Fruit fly (Drosophila melanogaster) whole organism, embryonic: ENCODE measurements around the gene zyd.

Source experiments
- Atf6 ChIP-seq: fragments of 200-800 bp; sonication (Bioruptor generic); IDR thresholded peaks from 2 replicates; pipeline ENCODE4 v1.3.6; 2022; ENCODE audit warnings: missing biosample characterization, missing genetic modification characterization
- Bgb ChIP-seq: fragments of 200-800 bp; sonication (Bioruptor generic); IDR thresholded peaks from 2 replicates; pipeline ENCODE4 v1.3.6; 2022; ENCODE audit warnings: missing biosample characterization, missing genetic modification characterization; ENCODE audit not compliant: partially characterized antibody
- CG10543 ChIP-seq: fragments of 200-800 bp; sonication (Bioruptor generic); optimal IDR thresholded peaks from 3 replicates; lab custom pipeline; 2017; ENCODE audit warnings: missing biosample characterization, mild to moderate bottlenecking, missing genetic modification characterization, moderate library complexity
- CG12104 ChIP-seq: fragments of 200-800 bp; sonication (Bioruptor generic); optimal IDR thresholded peaks from 3 replicates; lab custom pipeline; 2016; ENCODE audit warnings: missing biosample characterization, missing genetic modification characterization
- CG12219 ChIP-seq: fragments of 200-800 bp; sonication (Bioruptor generic); optimal IDR thresholded peaks from 3 replicates; lab custom pipeline; 2018; ENCODE audit warnings: missing biosample characterization, mild to moderate bottlenecking, missing genetic modification characterization
- CG14050 ChIP-seq: fragments of 200-800 bp; sonication (Bioruptor generic); IDR thresholded peaks from 3 replicates; pipeline ENCODE4 v1.3.6; 2022; ENCODE audit warnings: missing biosample characterization, missing genetic modification characterization
- CG14441 ChIP-seq: fragments of 200-800 bp; sonication (Bioruptor generic); IDR thresholded peaks from 2 replicates; pipeline ENCODE4 v1.3.6; 2022; ENCODE audit warnings: missing biosample characterization, missing genetic modification characterization
- CG14860 ChIP-seq: fragments of 200-800 bp; sonication (Bioruptor generic); IDR thresholded peaks from 3 replicates; pipeline ENCODE4 v1.3.6; 2022; ENCODE audit warnings: missing biosample characterization, missing genetic modification characterization; ENCODE audit not compliant: partially characterized antibody
- CG15073 ChIP-seq: fragments of 200-800 bp; sonication (Bioruptor generic); optimal IDR thresholded peaks from 2 replicates; lab custom pipeline; 2016; ENCODE audit warnings: missing biosample characterization, missing genetic modification characterization
- CG17612 ChIP-seq: fragments of 200-800 bp; sonication (Bioruptor generic); IDR thresholded peaks from 2 replicates; pipeline ENCODE4 v1.3.6; 2022; ENCODE audit warnings: missing biosample characterization, missing genetic modification characterization
- CG1832 ChIP-seq: fragments of 200-800 bp; sonication (Bioruptor generic); optimal IDR thresholded peaks from 2 replicates; lab custom pipeline; 2017; ENCODE audit warnings: missing biosample characterization, mild to moderate bottlenecking, missing genetic modification characterization, inconsistent platforms
- CG2129 ChIP-seq: fragments of 200-800 bp; sonication (Bioruptor generic); IDR thresholded peaks from 2 replicates; pipeline ENCODE4 v1.3.6; 2022; ENCODE audit warnings: missing biosample characterization, missing genetic modification characterization; ENCODE audit not compliant: partially characterized antibody
- CG30403 ChIP-seq: fragments of 200-800 bp; sonication (Bioruptor generic); optimal IDR thresholded peaks from 3 replicates; lab custom pipeline; 2016; ENCODE audit warnings: missing biosample characterization, missing genetic modification characterization
- CG32767 ChIP-seq: fragments of 200-800 bp; sonication (Bioruptor generic); IDR thresholded peaks from 2 replicates; pipeline ENCODE4 v1.3.6; 2022; ENCODE audit warnings: missing biosample characterization, missing genetic modification characterization
- CG3726 ChIP-seq: fragments of 200-800 bp; sonication (Bioruptor generic); IDR thresholded peaks from 3 replicates; pipeline ENCODE4, ENCODE4 v1.3.6; 2022; ENCODE audit warnings: missing biosample characterization, missing genetic modification characterization
- CG4328 ChIP-seq: fragments of 200-800 bp; sonication (Bioruptor generic); optimal IDR thresholded peaks from 3 replicates; lab custom pipeline; 2017; ENCODE audit warnings: missing biosample characterization, missing genetic modification reagents, missing genetic modification characterization
- CG7556 ChIP-seq: fragments of 200-800 bp; sonication (Bioruptor generic); optimal IDR thresholded peaks from 2 replicates; lab custom pipeline; 2017; ENCODE audit warnings: missing biosample characterization, mild to moderate bottlenecking, missing genetic modification characterization
- CG7963 ChIP-seq: fragments of 200-800 bp; sonication (Bioruptor generic); IDR thresholded peaks from 3 replicates; pipeline ENCODE4 v1.3.6; 2022; ENCODE audit warnings: missing biosample characterization, missing genetic modification characterization; ENCODE audit not compliant: partially characterized antibody
- CG8281 ChIP-seq: fragments of 200-800 bp; sonication (Bioruptor generic); optimal IDR thresholded peaks from 2 replicates; lab custom pipeline; 2018; ENCODE audit warnings: missing biosample characterization, mild to moderate bottlenecking, missing genetic modification characterization, moderate library complexity
- CG8944 ChIP-seq: fragments of 200-800 bp; sonication (Bioruptor generic); optimal IDR thresholded peaks from 3 replicates; lab custom pipeline; 2016; ENCODE audit warnings: missing biosample characterization, missing genetic modification characterization
- CG9932 ChIP-seq: fragments of 200-800 bp; sonication (Bioruptor generic); IDR thresholded peaks from 2 replicates; pipeline ENCODE4 v1.3.6; 2022; ENCODE audit warnings: missing biosample characterization, missing genetic modification characterization
- Dll ChIP-seq: fragments of 200-800 bp; sonication (Bioruptor generic); IDR thresholded peaks from 4 replicates; pipeline ENCODE4 v1.3.6; 2022; ENCODE audit warnings: missing biosample characterization, missing genetic modification characterization; ENCODE audit not compliant: partially characterized antibody
- HHEX ChIP-seq: fragments of 200-800 bp; sonication (Bioruptor generic); optimal IDR thresholded peaks from 3 replicates; lab custom pipeline; 2017; ENCODE audit warnings: missing biosample characterization, mild to moderate bottlenecking, missing genetic modification characterization, missing genetic modification reagents
- Hand ChIP-seq: fragments of 200-800 bp; sonication (Bioruptor generic); optimal IDR thresholded peaks from 2 replicates; lab custom pipeline; 2017; ENCODE audit warnings: mild to moderate bottlenecking, missing biosample characterization, missing genetic modification reagents, missing genetic modification characterization
- Hey ChIP-seq: fragments of 200-800 bp; sonication (Bioruptor generic); optimal IDR thresholded peaks from 3 replicates; lab custom pipeline; 2018; ENCODE audit warnings: missing biosample characterization, mild to moderate bottlenecking, missing genetic modification characterization
- Hr39 ChIP-seq: fragments of >200 bp; optimal IDR thresholded peaks from 2 replicates; lab custom pipeline; 2017
- Lim3 ChIP-seq: fragments of 200-800 bp; sonication (Bioruptor generic); IDR thresholded peaks from 2 replicates; pipeline ENCODE4 v1.3.6; 2022; ENCODE audit warnings: missing biosample characterization, missing genetic modification characterization
- MBD-R2 ChIP-seq: fragments of 200-800 bp; sonication (Bioruptor generic); IDR thresholded peaks from 2 replicates; pipeline ENCODE4 v1.3.6; 2022; ENCODE audit warnings: missing biosample characterization, missing genetic modification characterization
- Max ChIP-seq: fragments of 200-800 bp; sonication (Bioruptor generic); optimal IDR thresholded peaks from 2 replicates; lab custom pipeline; 2016; ENCODE audit warnings: missing biosample characterization, mild to moderate bottlenecking, missing genetic modification characterization
- Med ChIP-seq: fragments of 200-800 bp; sonication (Bioruptor generic); peaks from one replicate; lab custom pipeline; 2016; ENCODE audit warnings: missing biosample characterization, missing genetic modification characterization, mild to moderate bottlenecking, inconsistent platforms, moderate library complexity
- PHDP ChIP-seq: fragments of 200-800 bp; sonication (Bioruptor generic); optimal IDR thresholded peaks from 3 replicates; lab custom pipeline; 2018; ENCODE audit warnings: missing biosample characterization, mild to moderate bottlenecking, missing genetic modification characterization, moderate library complexity
- Sin3A ChIP-seq: fragments of >200 bp; optimal IDR thresholded peaks from 2 replicates; lab custom pipeline; 2018
- Sry-δ ChIP-seq: fragments of 200-800 bp; sonication (Bioruptor generic); optimal IDR thresholded peaks from 2 replicates; lab custom pipeline; 2016; ENCODE audit warnings: missing biosample characterization, missing genetic modification characterization
- Taf1 ChIP-seq: fragments of 200-800 bp; sonication (Bioruptor generic); IDR thresholded peaks from 2 replicates; pipeline ENCODE4 v1.3.6; 2022; ENCODE audit warnings: missing biosample characterization, missing genetic modification characterization
- ap ChIP-seq: fragments of 200-800 bp; sonication (Bioruptor generic); IDR thresholded peaks from 2 replicates; pipeline ENCODE4 v1.3.6; 2022; ENCODE audit warnings: missing biosample characterization, missing genetic modification characterization
- ato ChIP-seq: fragments of 200-800 bp; sonication (Bioruptor generic); IDR thresholded peaks from 2 replicates; pipeline ENCODE4 v1.3.6; 2022; ENCODE audit warnings: missing biosample characterization, missing genetic modification characterization; ENCODE audit not compliant: partially characterized antibody
- ci ChIP-seq: fragments of 200-800 bp; sonication (Bioruptor generic); IDR thresholded peaks from 3 replicates; pipeline ENCODE4 v1.3.6; 2022; ENCODE audit warnings: missing biosample characterization, missing genetic modification characterization
- croc ChIP-seq: fragments of 200-800 bp; sonication (Bioruptor generic); conservative IDR thresholded peaks from 3 replicates; pipeline ENCODE4 v1.3.6; 2022; ENCODE audit warnings: missing biosample characterization, missing genetic modification characterization
- dan ChIP-seq: fragments of 200-800 bp; sonication (Bioruptor generic); IDR thresholded peaks from 2 replicates; pipeline ENCODE4 v1.3.6; 2022; ENCODE audit warnings: missing biosample characterization, missing genetic modification characterization
- fd64A ChIP-seq: fragments of 200-800 bp; sonication (Bioruptor generic); optimal IDR thresholded peaks from 3 replicates; lab custom pipeline; 2018; ENCODE audit warnings: missing biosample characterization, mild to moderate bottlenecking, missing genetic modification characterization
- gsb-n ChIP-seq: fragments of 200-800 bp; sonication (Bioruptor generic); optimal IDR thresholded peaks from 3 replicates; lab custom pipeline; 2018; ENCODE audit warnings: missing biosample characterization, mild to moderate bottlenecking, missing genetic modification characterization
- ind ChIP-seq: fragments of 200-800 bp; sonication (Bioruptor generic); optimal IDR thresholded peaks from 3 replicates; lab custom pipeline; 2016; ENCODE audit warnings: missing biosample characterization, missing genetic modification characterization
- insv ChIP-seq, 2 experiments: fragments of 200-800 bp; sonication (Bioruptor generic); optimal IDR thresholded peaks; 3 replicates each; lab custom pipeline; 2016 to 2018; ENCODE audit warnings: missing biosample characterization in 2 of 2, missing genetic modification characterization in 2 of 2
- inv ChIP-seq: fragments of 200-800 bp; sonication (Bioruptor generic); IDR thresholded peaks from 2 replicates; pipeline ENCODE4 v1.3.6; 2022; ENCODE audit warnings: missing biosample characterization, missing genetic modification characterization; ENCODE audit not compliant: partially characterized antibody
- kni ChIP-seq: fragments of 200-800 bp; sonication (Bioruptor generic); optimal IDR thresholded peaks from 3 replicates; lab custom pipeline; 2017; ENCODE audit warnings: mild to moderate bottlenecking, missing biosample characterization, missing genetic modification reagents, missing genetic modification characterization
- nmo ChIP-seq: fragments of 200-800 bp; sonication (Bioruptor generic); optimal IDR thresholded peaks from 2 replicates; lab custom pipeline; 2018; ENCODE audit warnings: missing biosample characterization, mild to moderate bottlenecking, missing genetic modification characterization, moderate library complexity
- pfk ChIP-seq: fragments of 200-800 bp; sonication (Bioruptor generic); optimal IDR thresholded peaks from 2 replicates; lab custom pipeline; 2018; ENCODE audit warnings: missing biosample characterization, mild to moderate bottlenecking, missing genetic modification characterization, moderate library complexity
- pum ChIP-seq: fragments of 200-800 bp; sonication (Bioruptor generic); optimal IDR thresholded peaks from 2 replicates; lab custom pipeline; 2016; ENCODE audit warnings: missing biosample characterization, missing genetic modification characterization
- row ChIP-seq: fragments of 200-800 bp; sonication (Bioruptor generic); IDR thresholded peaks from 3 replicates; pipeline ENCODE4 v1.3.6; 2022; ENCODE audit warnings: missing biosample characterization, missing genetic modification characterization
- ttk ChIP-seq: fragments of 200-800 bp; sonication (Bioruptor generic); IDR thresholded peaks from 2 replicates; pipeline ENCODE4 v2.1.2; 2022; ENCODE audit warnings: missing biosample characterization, missing genetic modification characterization
- tup ChIP-seq: fragments of 200-800 bp; sonication (Bioruptor generic); optimal IDR thresholded peaks from 2 replicates; lab custom pipeline; 2016; ENCODE audit warnings: missing biosample characterization, mild to moderate bottlenecking, missing genetic modification characterization, moderate library complexity

The zyd gene

dm6 chrX:23082407-23082905 is 59.8 kb downstream of the zyd start, which contains the start of the genes CG17163 and CG17168 (continued):
- TF ChIP-seq CG10543 = no peak
- TF ChIP-seq tup (GFP tag; lab: Kevin White, UChicago) = no peak
- TF ChIP-seq Bgb = no peak
- no peak for TF ChIP-seq CG14860 (GFP tag; lab: Robert Waterston, UW)
- TF ChIP-seq ttk (GFP tag; lab: Robert Waterston, UW) = no peak
- TF ChIP-seq ci (GFP tag; lab: Robert Waterston, UW) = no peak
- no peak for TF ChIP-seq ato (GFP tag; lab: Robert Waterston, UW)
- TF ChIP-seq CG7556 (GFP tag; lab: Kevin White, UChicago) = no peak
- TF ChIP-seq pfk (GFP tag; lab: Kevin White, UChicago) = no peak
- TF ChIP-seq PHDP (tag; lab: Kevin White, UChicago) = no peak
- TF ChIP-seq CG32767 (GFP tag; lab: Robert Waterston, UW) = no peak
- TF ChIP-seq Atf6 (GFP tag; lab: Robert Waterston, UW) = no peak
- peak; percentile 54 for TF ChIP-seq Sry-δ (GFP tag; lab: Kevin White, UChicago)
- TF ChIP-seq Lim3 = no peak
- no peak for TF ChIP-seq dan (GFP tag; lab: Robert Waterston, UW)
- no peak for TF ChIP-seq Hand (GFP tag; lab: Kevin White, UChicago)
- no peak for TF ChIP-seq CG3726
- TF ChIP-seq Dll (GFP tag; lab: Robert Waterston, UW) = 0 out of 4 replicates have a peak, but pooled peaks have one; percentile 26
- TF ChIP-seq CG15073 = no peak
- TF ChIP-seq kni (GFP tag; lab: Kevin White, UChicago) = no peak
- TF ChIP-seq CG14050 (GFP tag; lab: Robert Waterston, UW) = no peak
- no peak for TF ChIP-seq CG2129 (GFP tag; lab: Robert Waterston, UW)
- TF ChIP-seq inv (GFP tag; lab: Robert Waterston, UW) = no peak
- TF ChIP-seq nmo = no peak
- no peak for TF ChIP-seq CG1832 (GFP tag; lab: Kevin White, UChicago)
- no peak for TF ChIP-seq Max
- no peak for TF ChIP-seq CG7963
- TF ChIP-seq Taf1 (GFP tag; lab: Robert Waterston, UW) = no peak
- peak; percentile 35; the same call in 1 of the 2 replicates for TF ChIP-seq MBD-R2
- no peak for TF ChIP-seq CG12104 (GFP tag; lab: Kevin White, UChicago)
- no peak for TF ChIP-seq Hr39 (lab: Kevin White, UChicago)
- TF ChIP-seq CG8944 = no peak
- no peak for TF ChIP-seq CG30403 (GFP tag; lab: Kevin White, UChicago)
- no peak for TF ChIP-seq pum
- TF ChIP-seq ap = no peak
- no peak for TF ChIP-seq HHEX
- peak; percentile 39 for TF ChIP-seq Med (GFP tag; lab: Kevin White, UChicago)
- TF ChIP-seq row (GFP tag; lab: Robert Waterston, UW) = 0 out of 3 replicates have a peak, but pooled peaks have one; percentile 8
- no peak for TF ChIP-seq gsb-n (tag; lab: Kevin White, UChicago)
- peak; percentile 28 for TF ChIP-seq Sin3A (lab: Kevin White, UChicago)
- TF ChIP-seq CG9932 (GFP tag; lab: Robert Waterston, UW) = no peak
- no peak for TF ChIP-seq CG8281
- TF ChIP-seq insv (GFP tag; optimal IDR thresholded peaks at IDR 0.05; lab: Kevin White, UChicago) = no peak
- TF ChIP-seq CG4328 (GFP tag; lab: Kevin White, UChicago) = no peak
- no peak for TF ChIP-seq ind (GFP tag; lab: Kevin White, UChicago)
- TF ChIP-seq fd64A (GFP tag; lab: Kevin White, UChicago) = no peak
- TF ChIP-seq Hey (tag; lab: Kevin White, UChicago) = no peak
- TF ChIP-seq CG17612 (GFP tag; lab: Robert Waterston, UW) = no peak
- no peak for TF ChIP-seq CG12219 (GFP tag; lab: Kevin White, UChicago)
- no peak for TF ChIP-seq croc (GFP tag; lab: Robert Waterston, UW)
- no peak for TF ChIP-seq CG14441 (GFP tag; lab: Robert Waterston, UW)
